Fruit fly (Drosophila melanogaster) whole organism, embryonic: ENCODE results near the gene CG18788.

Experiments
- Aef1 ChIP-seq: fragments of 200-800 bp; sonication (Bioruptor generic); IDR thresholded peaks from 3 replicates; pipeline ENCODE4 v1.3.6; 2022; ENCODE audit warnings: missing biosample characterization, missing genetic modification characterization
- Bdp1 ChIP-seq: fragments of 200-800 bp; sonication (Bioruptor generic); optimal IDR thresholded peaks from 3 replicates; lab custom pipeline; 2016; ENCODE audit warnings: missing biosample characterization, missing genetic modification characterization
- CG10366 ChIP-seq: fragments of 200-800 bp; sonication (Bioruptor generic); IDR thresholded peaks from 2 replicates; pipeline ENCODE4 v1.3.6; 2022; ENCODE audit warnings: missing biosample characterization, missing genetic modification characterization
- CG11398 ChIP-seq: fragments of 200-800 bp; sonication (Bioruptor generic); optimal IDR thresholded peaks from 2 replicates; lab custom pipeline; 2016; ENCODE audit warnings: missing biosample characterization, missing genetic modification characterization
- CG12071 ChIP-seq: fragments of 200-800 bp; sonication (Bioruptor generic); optimal IDR thresholded peaks from 3 replicates; lab custom pipeline; 2018; ENCODE audit warnings: missing biosample characterization, mild to moderate bottlenecking, missing genetic modification characterization
- CG12155 ChIP-seq: fragments of 200-800 bp; sonication (Bioruptor generic); optimal IDR thresholded peaks from 3 replicates; lab custom pipeline; 2016; ENCODE audit warnings: missing biosample characterization, missing genetic modification characterization
- CG12236 ChIP-seq: fragments of 200-800 bp; sonication (Bioruptor generic); optimal IDR thresholded peaks from 2 replicates; lab custom pipeline; 2016; ENCODE audit warnings: missing biosample characterization, missing genetic modification characterization
- CG1233 ChIP-seq: fragments of 200-800 bp; sonication (Bioruptor generic); optimal IDR thresholded peaks from 4 replicates; lab custom pipeline; 2018; ENCODE audit warnings: missing biosample characterization, mild to moderate bottlenecking, missing genetic modification characterization
- CG13123 ChIP-seq: fragments of 200-800 bp; sonication (Bioruptor generic); optimal IDR thresholded peaks from 2 replicates; lab custom pipeline; 2016; ENCODE audit warnings: missing biosample characterization, missing genetic modification characterization
- CG13296 ChIP-seq: fragments of 200-800 bp; sonication (Bioruptor generic); optimal IDR thresholded peaks from 3 replicates; lab custom pipeline; 2018; ENCODE audit warnings: missing biosample characterization, mild to moderate bottlenecking, missing genetic modification characterization
- CG17568 ChIP-seq: fragments of 200-800 bp; sonication (Bioruptor generic); optimal IDR thresholded peaks from 2 replicates; lab custom pipeline; 2018; ENCODE audit warnings: missing biosample characterization, mild to moderate bottlenecking, missing genetic modification characterization, moderate library complexity
- CG2712 ChIP-seq: fragments of 200-800 bp; optimal IDR thresholded peaks from 3 replicates; lab custom pipeline; 2019; ENCODE audit warnings: missing biosample characterization, mild to moderate bottlenecking, missing genetic modification characterization, moderate library complexity
- CG2875 ChIP-seq: fragments of 200-800 bp; sonication (Bioruptor generic); optimal IDR thresholded peaks from 2 replicates; lab custom pipeline; 2017; ENCODE audit warnings: missing biosample characterization, mild to moderate bottlenecking, missing genetic modification characterization, missing genetic modification reagents
- CG3163 ChIP-seq: fragments of 200-800 bp; sonication (Bioruptor generic); optimal IDR thresholded peaks from 3 replicates; lab custom pipeline; 2016; ENCODE audit warnings: missing biosample characterization, missing genetic modification characterization
- CG32532 ChIP-seq: fragments of 200-800 bp; sonication (Bioruptor generic); IDR thresholded peaks from 2 replicates; pipeline ENCODE4 v1.3.6; 2022; ENCODE audit warnings: missing biosample characterization, missing genetic modification characterization
- CG4424 ChIP-seq: fragments of 200-800 bp; sonication (Bioruptor generic); optimal IDR thresholded peaks from 3 replicates; lab custom pipeline; 2016; ENCODE audit warnings: missing biosample characterization, missing genetic modification characterization
- CG7556 ChIP-seq: fragments of 200-800 bp; sonication (Bioruptor generic); optimal IDR thresholded peaks from 2 replicates; lab custom pipeline; 2017; ENCODE audit warnings: missing biosample characterization, mild to moderate bottlenecking, missing genetic modification characterization
- CG8478 ChIP-seq: fragments of >200 bp; optimal IDR thresholded peaks from 2 replicates; lab custom pipeline; 2018
- CG9215 ChIP-seq: fragments of 200-800 bp; sonication (Bioruptor generic); IDR thresholded peaks from 2 replicates; pipeline ENCODE4 v1.3.6; 2022; ENCODE audit warnings: missing biosample characterization, missing genetic modification characterization
- CG9876 ChIP-seq: fragments of 200-800 bp; sonication (Bioruptor generic); optimal IDR thresholded peaks from 2 replicates; lab custom pipeline; 2016; ENCODE audit warnings: missing biosample characterization, missing genetic modification characterization
- CTCF ChIP-seq: fragments of 200-800 bp; sonication (Bioruptor generic); optimal IDR thresholded peaks from 2 replicates; lab custom pipeline; 2017; ENCODE audit warnings: missing biosample characterization, mild to moderate bottlenecking, missing genetic modification characterization, moderate library complexity
- CkIIα-i1 ChIP-seq: fragments of 200-800 bp; sonication (Bioruptor generic); IDR thresholded peaks from 2 replicates; pipeline ENCODE4 v1.3.6; 2022; ENCODE audit warnings: missing biosample characterization, missing genetic modification characterization
- D ChIP-seq, 2 experiments: fragments of 200-800 bp in 1 of 2; fragments of >200 bp in 1 of 2; sonication (Bioruptor generic) in 1 of 2; optimal IDR thresholded peaks; 2 replicates in 1 of 2; 3 replicates in 1 of 2; lab custom pipeline; 2017; ENCODE audit warnings: mild to moderate bottlenecking in 1 of 2, missing biosample characterization in 1 of 2, missing genetic modification characterization in 1 of 2, missing genetic modification reagents in 1 of 2
- Ets65A ChIP-seq: fragments of 200-800 bp; sonication (Bioruptor generic); peaks from one replicate; lab custom pipeline; 2016; ENCODE audit warnings: missing biosample characterization, missing genetic modification characterization
- Hr3 ChIP-seq: fragments of 200-800 bp; sonication (Bioruptor generic); optimal IDR thresholded peaks from 3 replicates; lab custom pipeline; 2016; ENCODE audit warnings: missing biosample characterization, missing genetic modification characterization
- Hr51 ChIP-seq, 2 experiments: fragments of 200-800 bp; sonication (Bioruptor generic); optimal IDR thresholded peaks; 2 replicates in 1 of 2; 3 replicates in 1 of 2; lab custom pipeline; 2016 to 2018; ENCODE audit warnings: missing biosample characterization in 2 of 2, missing genetic modification characterization in 2 of 2, mild to moderate bottlenecking in 1 of 2, moderate library complexity in 1 of 2
- MESR4 ChIP-seq: fragments of 200-800 bp; sonication (Bioruptor generic); optimal IDR thresholded peaks from 2 replicates; lab custom pipeline; 2018; ENCODE audit warnings: missing biosample characterization, mild to moderate bottlenecking, missing genetic modification characterization, moderate library complexity
- MTF-1 ChIP-seq: fragments of 200-800 bp; sonication (Bioruptor generic); optimal IDR thresholded peaks from 2 replicates; lab custom pipeline; 2018; ENCODE audit warnings: missing biosample characterization, mild to moderate bottlenecking, missing genetic modification characterization, borderline replicate concordance
- Mes4 ChIP-seq: fragments of 200-800 bp; sonication (Bioruptor generic); optimal IDR thresholded peaks from 2 replicates; lab custom pipeline; 2016; ENCODE audit warnings: missing biosample characterization, missing genetic modification characterization
- NFAT ChIP-seq: fragments of 200-800 bp; sonication (Bioruptor generic); IDR thresholded peaks from 2 replicates; pipeline ENCODE4 v1.3.6; 2022; ENCODE audit warnings: missing biosample characterization, missing genetic modification characterization
- Nf-YC ChIP-seq: fragments of 200-800 bp; optimal IDR thresholded peaks from 3 replicates; lab custom pipeline; 2019; ENCODE audit warnings: missing biosample characterization, mild to moderate bottlenecking, missing genetic modification characterization, moderate library complexity
- Six4 ChIP-seq: fragments of 200-800 bp; sonication (Bioruptor generic); optimal IDR thresholded peaks from 2 replicates; lab custom pipeline; 2016; ENCODE audit warnings: missing biosample characterization, missing genetic modification characterization
- Spps ChIP-seq: fragments of 200-800 bp; sonication (Bioruptor generic); optimal IDR thresholded peaks from 2 replicates; lab custom pipeline; 2018; ENCODE audit warnings: missing biosample characterization, mild to moderate bottlenecking, missing genetic modification characterization
- az2 ChIP-seq: fragments of 200-800 bp; sonication (Bioruptor generic); optimal IDR thresholded peaks from 3 replicates; lab custom pipeline; 2016; ENCODE audit warnings: missing biosample characterization, missing genetic modification characterization
- cas ChIP-seq: fragments of 200-800 bp; sonication (Bioruptor generic); IDR thresholded peaks from 2 replicates; pipeline ENCODE4 v1.3.6; 2022; ENCODE audit warnings: missing biosample characterization, missing genetic modification characterization
- cato ChIP-seq: fragments of 200-800 bp; sonication (Bioruptor generic); optimal IDR thresholded peaks from 2 replicates; lab custom pipeline; 2016; ENCODE audit warnings: missing biosample characterization, missing genetic modification characterization, borderline replicate concordance
- croc ChIP-seq: fragments of 200-800 bp; sonication (Bioruptor generic); conservative IDR thresholded peaks from 3 replicates; pipeline ENCODE4 v1.3.6; 2022; ENCODE audit warnings: missing biosample characterization, missing genetic modification characterization
- da ChIP-seq: fragments of 200-800 bp; sonication (Bioruptor generic); optimal IDR thresholded peaks from 2 replicates; lab custom pipeline; 2016; ENCODE audit warnings: missing biosample characterization, missing genetic modification characterization
- dan ChIP-seq: fragments of 200-800 bp; sonication (Bioruptor generic); IDR thresholded peaks from 2 replicates; pipeline ENCODE4 v1.3.6; 2022; ENCODE audit warnings: missing biosample characterization, missing genetic modification characterization
- dm ChIP-seq: fragments of 200-800 bp; sonication (Bioruptor generic); optimal IDR thresholded peaks from 3 replicates; lab custom pipeline; 2016; ENCODE audit warnings: missing biosample characterization, missing genetic modification characterization
- jigr1 ChIP-seq: fragments of 200-800 bp; sonication (Bioruptor generic); IDR thresholded peaks from 3 replicates; pipeline ENCODE4 v1.3.6; 2022; ENCODE audit warnings: missing biosample characterization, missing genetic modification characterization
- maf-S ChIP-seq: fragments of 200-800 bp; sonication (Bioruptor generic); optimal IDR thresholded peaks from 2 replicates; lab custom pipeline; 2016; ENCODE audit warnings: missing biosample characterization, missing genetic modification characterization
- nom ChIP-seq: fragments of 200-800 bp; sonication (Bioruptor generic); optimal IDR thresholded peaks from 2 replicates; lab custom pipeline; 2017; ENCODE audit warnings: missing biosample characterization, missing genetic modification characterization, mild to moderate bottlenecking, moderate library complexity, missing genetic modification reagents
- org-1 ChIP-seq: fragments of 200-800 bp; sonication (Bioruptor generic); optimal IDR thresholded peaks from 2 replicates; lab custom pipeline; 2017; ENCODE audit warnings: missing biosample characterization, missing genetic modification characterization
- pum ChIP-seq: fragments of 200-800 bp; sonication (Bioruptor generic); optimal IDR thresholded peaks from 2 replicates; lab custom pipeline; 2016; ENCODE audit warnings: missing biosample characterization, missing genetic modification characterization
- sisA ChIP-seq: fragments of 200-800 bp; sonication (Bioruptor generic); IDR thresholded peaks from 2 replicates; pipeline ENCODE4 v1.3.6; 2022; ENCODE audit warnings: missing biosample characterization, missing genetic modification characterization
- slp2 ChIP-seq: fragments of 200-800 bp; sonication (Bioruptor generic); optimal IDR thresholded peaks from 2 replicates; lab custom pipeline; 2016; ENCODE audit warnings: missing biosample characterization, missing genetic modification characterization
- sob ChIP-seq: fragments of 200-800 bp; sonication (Bioruptor generic); IDR thresholded peaks from 2 replicates; pipeline ENCODE4 v1.3.6; 2022; ENCODE audit warnings: missing biosample characterization, missing genetic modification characterization
- tgo ChIP-seq: fragments of 200-800 bp; sonication (Bioruptor generic); IDR thresholded peaks from 3 replicates; pipeline ENCODE4 v1.3.6; 2022; ENCODE audit warnings: missing biosample characterization, missing genetic modification characterization
- tll ChIP-seq, 2 experiments: fragments of 200-800 bp in 1 of 2; fragments of >200 bp in 1 of 2; sonication (Bioruptor generic) in 1 of 2; optimal IDR thresholded peaks; 2 replicates each; lab custom pipeline; 2017 to 2019; ENCODE audit warnings: missing biosample characterization in 2 of 2, missing genetic modification characterization in 2 of 2, mild to moderate bottlenecking in 1 of 2, moderate library complexity in 1 of 2
- toy ChIP-seq: fragments of 200-800 bp; sonication (Bioruptor generic); IDR thresholded peaks from 2 replicates; pipeline ENCODE4 v1.3.6; 2022; ENCODE audit warnings: missing biosample characterization, missing genetic modification characterization

The CG18788 gene

dm6 chr2L:12004211-12004979, 29.6 kb upstream of the CG18788 start (continued):
- no peak for TF ChIP-seq tll (GFP tag; optimal IDR thresholded peaks at IDR 0.05; lab: Kevin White, UChicago)
- no peak for TF ChIP-seq CG10366 (GFP tag; lab: Robert Waterston, UW)
- TF ChIP-seq CG12071 (GFP tag; lab: Kevin White, UChicago), result peak; percentile 61
- TF ChIP-seq cato, result peak; percentile 63
- TF ChIP-seq CG12236 (GFP tag; lab: Kevin White, UChicago), result peak; percentile 73
- no peak for TF ChIP-seq Hr3 (GFP tag; lab: Kevin White, UChicago)
- TF ChIP-seq CG8478, result no peak
- no peak for TF ChIP-seq NFAT
- TF ChIP-seq CG32532, result no peak
- no peak for TF ChIP-seq CG3163 (GFP tag; lab: Kevin White, UChicago)
- TF ChIP-seq CG7556, result peak; percentile 73
- TF ChIP-seq nom (GFP tag; lab: Kevin White, UChicago), result no peak
- TF ChIP-seq CG1233 (GFP tag; lab: Kevin White, UChicago), result peak; percentile 75
- TF ChIP-seq tgo (GFP tag; lab: Robert Waterston, UW), result no peak
- peak; percentile 63 for TF ChIP-seq Mes4
- peak; percentile 94 for TF ChIP-seq CG17568 (GFP tag; lab: Kevin White, UChicago)
- no peak for TF ChIP-seq sisA (GFP tag; lab: Robert Waterston, UW)
- peak; percentile 75 for TF ChIP-seq MTF-1 (GFP tag; lab: Kevin White, UChicago)
- peak; percentile 21 for TF ChIP-seq CG9876 (GFP tag; lab: Kevin White, UChicago)
- no peak for TF ChIP-seq toy (GFP tag; lab: Robert Waterston, UW)
- no peak for TF ChIP-seq cas
- peak; percentile 67 for TF ChIP-seq CG13296 (GFP tag; lab: Kevin White, UChicago)
- no peak; the same call in 1 of the 3 replicates for TF ChIP-seq croc (GFP tag; lab: Robert Waterston, UW)
- TF ChIP-seq Nf-YC (tag; lab: Kevin White, UChicago), result no peak
- no peak for TF ChIP-seq dan (GFP tag; lab: Robert Waterston, UW)
- peak in 1 of 2 experiments; percentile 15 for TF ChIP-seq Hr51 (GFP tag; optimal IDR thresholded peaks at IDR 0.05; lab: Kevin White, UChicago)
- TF ChIP-seq Aef1 (GFP tag; lab: Robert Waterston, UW), result no peak
- TF ChIP-seq sob (GFP tag; lab: Robert Waterston, UW), result no peak
- TF ChIP-seq Ets65A (GFP tag; lab: Kevin White, UChicago), result peak; percentile 63
- peak; percentile 76 for TF ChIP-seq CG13123 (GFP tag; lab: Kevin White, UChicago)
- no peak for TF ChIP-seq D (optimal IDR thresholded peaks at IDR 0.05; lab: Kevin White, UChicago)
- peak; percentile 75 for TF ChIP-seq D (GFP tag; optimal IDR thresholded peaks at IDR 0.05; lab: Kevin White, UChicago)
- TF ChIP-seq MESR4 (GFP tag; lab: Kevin White, UChicago), result no peak
- peak; percentile 85 for TF ChIP-seq org-1 (GFP tag; lab: Kevin White, UChicago)
- peak; percentile 7 for TF ChIP-seq Spps (tag; lab: Kevin White, UChicago)
- no peak for TF ChIP-seq pum (GFP tag; lab: Kevin White, UChicago)
- peak; percentile 2 for TF ChIP-seq CG2712 (tag; lab: Kevin White, UChicago)
- TF ChIP-seq az2 (GFP tag; lab: Kevin White, UChicago), result peak; percentile 43
- TF ChIP-seq slp2, result peak; percentile 7
- TF ChIP-seq dm (GFP tag; lab: Kevin White, UChicago), result no peak
- peak; percentile 23 for TF ChIP-seq CG12155 (GFP tag; lab: Kevin White, UChicago)
- peak; percentile 47 for TF ChIP-seq Six4 (GFP tag; lab: Kevin White, UChicago)
- TF ChIP-seq jigr1 (GFP tag; lab: Robert Waterston, UW), result no peak
- TF ChIP-seq CG11398 (GFP tag; lab: Kevin White, UChicago), result peak; percentile 86
- TF ChIP-seq CG9215 (GFP tag; lab: Robert Waterston, UW), result no peak
- TF ChIP-seq CG2875 (GFP tag; lab: Kevin White, UChicago), result peak; percentile 86
- TF ChIP-seq Bdp1 (GFP tag; lab: Kevin White, UChicago), result peak; percentile 47
- peak; percentile 41 for TF ChIP-seq CG4424 (GFP tag; lab: Kevin White, UChicago)
- TF ChIP-seq CkIIα-i1 (GFP tag; lab: Robert Waterston, UW), result no peak
- peak; percentile 25 for TF ChIP-seq maf-S (GFP tag; lab: Kevin White, UChicago)
- TF ChIP-seq da (GFP tag; lab: Kevin White, UChicago), result no peak
- no peak for TF ChIP-seq CTCF (GFP tag; lab: Kevin White, UChicago)
